Worm (Caenorhabditis elegans): ENCODE measurements around the gene cca-1.

ce11 chrX:7838582-7838981, 37.2 kb downstream of the cca-1 start, which contains the start of gene nlp-101:
- TF ChIP-seq tab-1 (GFP tag; IDR thresholded peaks at IDR 0.05) (no peak), ztf-29 (GFP tag; IDR thresholded peaks at IDR 0.05) (no peak), ztf-23 (GFP tag; IDR thresholded peaks at IDR 0.05) (no peak), cog-1 (tag; optimal IDR thresholded peaks at IDR 0.05) (no peak), T22C8.4 (GFP tag; IDR thresholded peaks at IDR 0.05) (no peak), med-1 (GFP tag; optimal IDR thresholded peaks at IDR 0.05; ENCODE audit: insufficient read depth) (no peak), flt-1 (GFP tag; IDR thresholded peaks at IDR 0.05) (no peak), klf-2 (GFP tag; conservative IDR thresholded peaks at IDR 0.05) (no peak)

Data from whole organism, midembryonic.